4 fruit fly cellular contexts compared by ENCODE assay signal in the genomic region with DNA sequence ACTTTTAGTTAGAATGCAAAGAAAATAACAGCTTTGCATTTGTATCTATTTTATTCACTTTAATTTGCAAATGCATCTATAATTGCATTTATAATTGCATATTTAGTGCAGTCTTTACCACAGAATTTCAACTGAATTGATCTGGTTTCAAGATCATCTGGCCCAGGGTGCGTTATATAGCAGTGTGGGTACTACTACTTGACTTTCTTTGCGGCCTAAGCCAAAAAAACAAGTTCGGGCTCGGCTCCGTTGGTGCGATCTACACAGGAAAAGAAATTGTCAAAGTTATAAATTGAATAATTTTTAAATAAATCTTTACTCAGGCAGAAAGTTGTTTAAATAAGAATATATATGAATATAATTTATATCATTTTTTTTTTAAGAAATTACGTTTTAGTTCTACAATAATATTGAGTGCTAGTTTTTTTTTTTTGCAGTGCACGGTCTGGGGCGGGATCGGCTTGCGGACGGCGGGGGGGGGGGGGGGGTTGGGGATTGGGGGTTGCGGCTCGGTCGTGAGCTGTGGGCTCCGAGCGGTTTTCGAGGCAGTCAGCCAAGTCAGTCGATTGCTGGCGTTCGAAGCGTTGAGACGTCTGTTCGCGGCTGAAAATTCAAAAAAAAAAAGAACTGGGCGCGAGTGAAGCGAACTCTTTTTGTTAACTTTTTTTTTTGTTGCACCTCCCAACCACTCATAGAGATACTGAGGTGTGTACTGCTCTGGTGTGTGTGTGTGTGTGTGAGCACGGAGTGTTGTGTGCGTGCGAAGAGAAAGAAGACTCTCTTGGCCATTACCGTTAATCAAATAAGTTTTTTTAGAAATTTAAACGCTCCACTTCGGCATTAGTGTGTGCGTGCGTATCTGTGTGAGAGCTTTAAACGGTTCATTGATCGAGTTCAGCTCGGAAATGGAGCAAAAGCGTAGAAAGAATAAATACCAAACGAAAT.
TF ChIP-seq lines count a peak whose summit lies in the region.

No protein-coding gene starts in this region.

TF ChIP-seq in whole organism, embryonic, 481 proteins besides CTCF, POLR2A, EP300 and RAD21 (continued from another document and continues in another):
- TF ChIP-seq sr (GFP tag; IDR thresholded peaks at IDR 0.05; lab: Robert Waterston, UW) (no peak), rib (GFP tag; IDR thresholded peaks at IDR 0.05; lab: Robert Waterston, UW) (peak; percentile 19; the same call in 1 of the 2 replicates), CG14965 (GFP tag; optimal IDR thresholded peaks at IDR 0.05; lab: Kevin White, UChicago; ENCODE audit: borderline replicate concordance) (no peak), CG8359 (GFP tag; optimal IDR thresholded peaks at IDR 0.05; lab: Kevin White, UChicago; ENCODE audit: borderline replicate concordance) (peak; percentile 57), H2.0 (GFP tag; IDR thresholded peaks at IDR 0.05; lab: Robert Waterston, UW) (peak; percentile 72), sens-2 (GFP tag; IDR thresholded peaks at IDR 0.05; lab: Robert Waterston, UW) (peak; percentile 54; the same call in 1 of the 2 replicates), ab (GFP tag; optimal IDR thresholded peaks at IDR 0.05; lab: Kevin White, UChicago) (no peak), Nf-YA (GFP tag; IDR thresholded peaks at IDR 0.05; lab: Robert Waterston, UW) (peak; percentile 63; the same call in 1 of the 2 replicates), D19A (tag; optimal IDR thresholded peaks at IDR 0.05; lab: Kevin White, UChicago) (peak; percentile 77), sens (GFP tag; lab: Kevin White, UChicago) (peak; percentile 91), gsb (GFP tag; IDR thresholded peaks at IDR 0.05; lab: Robert Waterston, UW) (peak; percentile 59), CG3726 (GFP tag; IDR thresholded peaks at IDR 0.05; lab: Robert Waterston, UW) (peak; percentile 71; the same call in 2 of the 3 replicates), chif (GFP tag; optimal IDR thresholded peaks at IDR 0.05; lab: Kevin White, UChicago) (peak in 1 of 2 experiments; percentile 52), CG31365 (tag; optimal IDR thresholded peaks at IDR 0.05; lab: Kevin White, UChicago) (no peak), CG15073 (GFP tag; optimal IDR thresholded peaks at IDR 0.05; lab: Kevin White, UChicago) (no peak), CG17359 (tag; optimal IDR thresholded peaks at IDR 0.05; lab: Kevin White, UChicago) (peak; percentile 84), sna (GFP tag; IDR thresholded peaks at IDR 0.05; lab: Robert Waterston, UW; ENCODE audit: partially characterized antibody) (no peak), vnd (GFP tag; IDR thresholded peaks at IDR 0.05; lab: Robert Waterston, UW; ENCODE audit: partially characterized antibody) (0 out of 3 replicates have a peak, but pooled peaks have one; percentile 43), CG8388 (GFP tag; optimal IDR thresholded peaks at IDR 0.05; lab: Kevin White, UChicago) (peak; percentile 76), CG6683 (GFP tag; optimal IDR thresholded peaks at IDR 0.05; lab: Kevin White, UChicago) (peak; percentile 70), CG18764 (GFP tag; optimal IDR thresholded peaks at IDR 0.05; lab: Kevin White, UChicago) (peak; percentile 6), CG42726 (GFP tag; IDR thresholded peaks at IDR 0.05; lab: Robert Waterston, UW; ENCODE audit: partially characterized antibody) (no peak), Nf-YC (tag; optimal IDR thresholded peaks at IDR 0.05; lab: Kevin White, UChicago) (peak; percentile 71), bigmax (GFP tag; optimal IDR thresholded peaks at IDR 0.05; lab: Kevin White, UChicago) (no peak), Opbp (GFP tag; IDR thresholded peaks at IDR 0.05; lab: Robert Waterston, UW; ENCODE audit: partially characterized antibody) (no peak), twi (tag; optimal IDR thresholded peaks at IDR 0.05; lab: Kevin White, UChicago) (peak; percentile 63), CG18599 (GFP tag; optimal IDR thresholded peaks at IDR 0.05; lab: Kevin White, UChicago) (peak; percentile 85)

TF ChIP-seq in whole organism, prepupa, 60 proteins besides CTCF, POLR2A, EP300 and RAD21 (continued from another document and continues in another):
- TF ChIP-seq dsx (GFP tag; optimal IDR thresholded peaks at IDR 0.05; lab: Kevin White, UChicago; ENCODE audit: poor library complexity, severe bottlenecking) (peak; percentile 89), Blimp-1 (GFP tag; optimal IDR thresholded peaks at IDR 0.05; lab: Kevin White, UChicago) (peak; percentile 64), Sox14 (GFP tag; optimal IDR thresholded peaks at IDR 0.05; lab: Kevin White, UChicago) (peak; percentile 57), achi (GFP tag; optimal IDR thresholded peaks at IDR 0.05; lab: Kevin White, UChicago) (peak; percentile 86), OdsH (GFP tag; optimal IDR thresholded peaks at IDR 0.05; lab: Kevin White, UChicago) (peak; percentile 73), CG8632 (GFP tag; optimal IDR thresholded peaks at IDR 0.05; lab: Kevin White, UChicago) (peak; percentile 88), CG3032 (tag; optimal IDR thresholded peaks at IDR 0.05; lab: Kevin White, UChicago) (peak; percentile 88), Eip78C (GFP tag; lab: Kevin White, UChicago) (peak; percentile 93), lz (GFP tag; optimal IDR thresholded peaks at IDR 0.05; lab: Kevin White, UChicago) (peak; percentile 84), CG11762 (GFP tag; optimal IDR thresholded peaks at IDR 0.05; lab: Kevin White, UChicago; ENCODE audit: insufficient read depth) (peak; percentile 8), CG8119 (GFP tag; IDR thresholded peaks at IDR 0.05; lab: Robert Waterston, UW) (peak; percentile 89), pdm3 (GFP tag; optimal IDR thresholded peaks at IDR 0.05; lab: Kevin White, UChicago) (peak; percentile 77), CG31627 (GFP tag; optimal IDR thresholded peaks at IDR 0.05; lab: Kevin White, UChicago) (peak; percentile 70), eg (GFP tag; IDR thresholded peaks at IDR 0.05; lab: Robert Waterston, UW) (peak; percentile 92), CG11902 (GFP tag; optimal IDR thresholded peaks at IDR 0.05; lab: Kevin White, UChicago) (peak; percentile 64), Sox15 (GFP tag; optimal IDR thresholded peaks at IDR 0.05; lab: Kevin White, UChicago) (peak; percentile 59), Hr38 (GFP tag; optimal IDR thresholded peaks at IDR 0.05; lab: Kevin White, UChicago) (no peak), esn (GFP tag; optimal IDR thresholded peaks at IDR 0.05; lab: Kevin White, UChicago) (peak; percentile 82), Ets96B (tag; optimal IDR thresholded peaks at IDR 0.05; lab: Kevin White, UChicago) (peak; percentile 80), ss (GFP tag; optimal IDR thresholded peaks at IDR 0.05; lab: Kevin White, UChicago) (peak; percentile 90 to 94), Met (GFP tag; optimal IDR thresholded peaks at IDR 0.05; lab: Kevin White, UChicago) (peak; percentile 83), svp (GFP tag; lab: Kevin White, UChicago) (peak; percentile 82), CG7368 (GFP tag; optimal IDR thresholded peaks at IDR 0.05; lab: Kevin White, UChicago) (peak; percentile 40), fd85E (GFP tag; optimal IDR thresholded peaks at IDR 0.05; lab: Kevin White, UChicago) (no peak), CG3919 (GFP tag; optimal IDR thresholded peaks at IDR 0.05; lab: Kevin White, UChicago) (peak; percentile 83), CG9139 (GFP tag; optimal IDR thresholded peaks at IDR 0.05; lab: Kevin White, UChicago) (peak; percentile 93), CG6792 (GFP tag; optimal IDR thresholded peaks at IDR 0.05; lab: Kevin White, UChicago) (peak; percentile 77), dac (GFP tag; optimal IDR thresholded peaks at IDR 0.05; lab: Kevin White, UChicago) (peak; percentile 71), salr (GFP tag; optimal IDR thresholded peaks at IDR 0.05; lab: Kevin White, UChicago) (peak; percentile 47 to 69), Eip75B (GFP tag; optimal IDR thresholded peaks at IDR 0.05; lab: Kevin White, UChicago) (peak; percentile 43), CG6163 (GFP tag; IDR thresholded peaks at IDR 0.05; lab: Robert Waterston, UW) (peak; percentile 92)

TF ChIP-seq in whole organism, pupa, 21 proteins besides CTCF, POLR2A, EP300 and RAD21 (continued from another document):
- TF ChIP-seq D1 (tag; optimal IDR thresholded peaks at IDR 0.05; lab: Kevin White, UChicago) (peak; percentile 21), CG4496 (GFP tag; IDR thresholded peaks at IDR 0.05; lab: Robert Waterston, UW) (peak; percentile 87), CG12605 (GFP tag; IDR thresholded peaks at IDR 0.05; lab: Robert Waterston, UW) (peak; percentile 89)

TF ChIP-seq in whole organism, wandering third instar larva, 38 proteins besides CTCF, POLR2A, EP300 and RAD21 (continued from another document):
- TF ChIP-seq N (GFP tag; optimal IDR thresholded peaks at IDR 0.05; lab: Kevin White, UChicago) (no peak), CrebA (GFP tag; optimal IDR thresholded peaks at IDR 0.05; lab: Kevin White, UChicago; ENCODE audit: borderline replicate concordance) (no peak), ey (GFP tag; optimal IDR thresholded peaks at IDR 0.05; lab: Kevin White, UChicago) (peak; percentile 74), Jra (GFP tag; optimal IDR thresholded peaks at IDR 0.05; lab: Kevin White, UChicago) (peak; percentile 40), usp (GFP tag; optimal IDR thresholded peaks at IDR 0.05; lab: Kevin White, UChicago) (no peak), CG32264 (GFP tag; optimal IDR thresholded peaks at IDR 0.05; lab: Kevin White, UChicago) (peak; percentile 27), jim (GFP tag; optimal IDR thresholded peaks at IDR 0.05; lab: Kevin White, UChicago) (peak; percentile 70), Hr83 (GFP tag; optimal IDR thresholded peaks at IDR 0.05; lab: Kevin White, UChicago; ENCODE audit: poor library complexity, severe bottlenecking) (no peak), OdsH (GFP tag; optimal IDR thresholded peaks at IDR 0.05; lab: Kevin White, UChicago) (peak; percentile 78), br (GFP tag; optimal IDR thresholded peaks at IDR 0.05; lab: Kevin White, UChicago) (peak; percentile 77), psq (GFP tag; optimal IDR thresholded peaks at IDR 0.05; lab: Kevin White, UChicago) (peak; percentile 83), sage (GFP tag; optimal IDR thresholded peaks at IDR 0.05; lab: Kevin White, UChicago) (peak; percentile 1), rgr (GFP tag; optimal IDR thresholded peaks at IDR 0.05; lab: Kevin White, UChicago) (peak; percentile 82), h (GFP tag; optimal IDR thresholded peaks at IDR 0.05; lab: Kevin White, UChicago) (peak; percentile 82), brk (GFP tag; optimal IDR thresholded peaks at IDR 0.05; lab: Kevin White, UChicago) (peak; percentile 63), Hr78 (GFP tag; optimal IDR thresholded peaks at IDR 0.05; lab: Kevin White, UChicago) (no peak), Hnf4 (GFP tag; optimal IDR thresholded peaks at IDR 0.05; lab: Kevin White, UChicago) (peak; percentile 25), foxo (GFP tag; optimal IDR thresholded peaks at IDR 0.05; lab: Kevin White, UChicago) (peak in 1 of 2 experiments; percentile 89)
